Worm (Caenorhabditis elegans) whole organism, L4 larva: ENCODE data around the gene lron-3.

Experiments used
- D1046.2 ChIP-seq: fragments of 200-800 bp; sonication (Bioruptor generic); IDR thresholded peaks from 2 replicates; pipeline ENCODE4 v1.3.6; 2022; ENCODE audit warnings: missing genetic modification characterization, missing compliant biosample characterization
- lin-15B ChIP-seq: fragments of 150-350 bp; sonication (generic microtip); optimal IDR thresholded peaks from 3 replicates; lab custom pipeline; 2014; ENCODE audit warnings: missing biosample characterization, missing genetic modification characterization

- TF ChIP-seq lin-15B (no peak), D1046.2 (GFP tag; lab: Robert Waterston, UW) (no peak)
Observed at ce11 chrX:15567986-15568940, 10.5 kb upstream of the lron-3 start, which contains the start of gene dyn-1.
